Worm (Caenorhabditis elegans) whole organism, L4 larva: ENCODE measurements around the gene B0244.4.

Experiments used
- D1046.2 ChIP-seq: fragments of 200-800 bp; sonication (Bioruptor generic); IDR thresholded peaks from 2 replicates; pipeline ENCODE4 v1.3.6; 2022; ENCODE audit warnings: missing genetic modification characterization, missing compliant biosample characterization
- F26F4.8 ChIP-seq: fragments of 200-800 bp; sonication (Bioruptor generic); conservative IDR thresholded peaks from 2 replicates; pipeline ENCODE4 v1.3.6; 2022; ENCODE audit warnings: missing genetic modification characterization, missing compliant biosample characterization
- Y48G9A.11 ChIP-seq: fragments of 200-800 bp; sonication (Bioruptor generic); IDR thresholded peaks from 2 replicates; pipeline ENCODE4 v1.3.6; 2022; ENCODE audit warnings: missing genetic modification reagents, missing genetic modification characterization, missing compliant biosample characterization
- Y5F2A.4 ChIP-seq: fragments of 200-800 bp; sonication (Bioruptor generic); optimal IDR thresholded peaks from 2 replicates; lab custom pipeline; 2018; ENCODE audit warnings: mild to moderate bottlenecking, missing genetic modification characterization, missing compliant biosample characterization
- aha-1 ChIP-seq: fragments of 150-350 bp; peaks from one replicate; lab custom pipeline; 2014; ENCODE audit warnings: missing biosample characterization, missing genetic modification characterization
- aly-2 ChIP-seq: sonication (generic microtip); optimal IDR thresholded peaks from 2 replicates; lab custom pipeline; 2018; ENCODE audit warnings: missing biosample characterization, missing genetic modification characterization
- arid-1 ChIP-seq: fragments of 200-800 bp; sonication (Bioruptor generic); conservative IDR thresholded peaks from 2 replicates; pipeline ENCODE4 v1.3.6; 2022; ENCODE audit warnings: missing genetic modification reagents, missing genetic modification characterization, missing compliant biosample characterization
- attf-4 ChIP-seq: sonication (generic microtip); optimal IDR thresholded peaks from 3 replicates; lab custom pipeline; 2017; ENCODE audit warnings: missing biosample characterization, missing genetic modification characterization
- ceh-28 ChIP-seq: fragments of 150-350 bp; optimal IDR thresholded peaks from 2 replicates; lab custom pipeline; 2014; ENCODE audit warnings: missing biosample characterization, missing genetic modification reagents, missing genetic modification characterization
- ceh-44 ChIP-seq: fragments of 200-800 bp; sonication (Bioruptor generic); IDR thresholded peaks from 2 replicates; pipeline ENCODE4 v1.3.6; 2022; ENCODE audit warnings: missing genetic modification reagents, missing genetic modification characterization, missing compliant biosample characterization
- ceh-62 ChIP-seq: sonication (generic microtip); optimal IDR thresholded peaks from 2 replicates; lab custom pipeline; 2017; ENCODE audit warnings: missing biosample characterization, missing genetic modification characterization
- ces-1 ChIP-seq: fragments of 150-350 bp; sonication (generic microtip); optimal IDR thresholded peaks from 4 replicates; lab custom pipeline; 2014; ENCODE audit warnings: missing biosample characterization, missing genetic modification reagents, missing genetic modification characterization
- dmd-6 ChIP-seq: fragments of 200-800 bp; sonication (Bioruptor generic); IDR thresholded peaks from 2 replicates; pipeline ENCODE4 v1.3.6; 2022; ENCODE audit warnings: missing genetic modification reagents, missing genetic modification characterization, missing compliant biosample characterization
- dpl-1 ChIP-seq: fragments of 150-350 bp; optimal IDR thresholded peaks from 2 replicates; lab custom pipeline; 2014; ENCODE audit warnings: missing biosample characterization, missing genetic modification reagents, missing genetic modification characterization
- duxl-1 ChIP-seq: sonication (generic microtip); optimal IDR thresholded peaks from 2 replicates; lab custom pipeline; 2016; ENCODE audit warnings: mild to moderate bottlenecking, missing genetic modification characterization, moderate library complexity, missing compliant biosample characterization; ENCODE audit not compliant: poor library complexity
- dve-1 ChIP-seq: sonication (generic microtip); optimal IDR thresholded peaks from 2 replicates; lab custom pipeline; 2017; ENCODE audit warnings: antibody characterized with exemption, mild to moderate bottlenecking, missing genetic modification characterization, missing compliant biosample characterization; ENCODE audit not compliant: insufficient read depth
- egl-43 ChIP-seq: fragments of 200-800 bp; sonication (Bioruptor generic); IDR thresholded peaks from 2 replicates; pipeline ENCODE4 v1.3.6; 2022; ENCODE audit warnings: missing genetic modification reagents, missing genetic modification characterization, missing compliant biosample characterization
- fkh-10 ChIP-seq: fragments of 150-350 bp; optimal IDR thresholded peaks from 2 replicates; lab custom pipeline; 2014; ENCODE audit warnings: missing biosample characterization, missing genetic modification reagents, missing genetic modification characterization
- hlh-11 ChIP-seq: fragments of 200-800 bp; sonication (Bioruptor generic); optimal IDR thresholded peaks from 2 replicates; lab custom pipeline; 2018; ENCODE audit warnings: mild to moderate bottlenecking, missing genetic modification characterization, missing compliant biosample characterization
- hlh-30 ChIP-seq: sonication (generic microtip); optimal IDR thresholded peaks from 2 replicates; lab custom pipeline; 2017; ENCODE audit warnings: antibody characterized with exemption, mild to moderate bottlenecking, missing genetic modification characterization, missing compliant biosample characterization; ENCODE audit not compliant: insufficient read depth
- lim-7 ChIP-seq: fragments of 200-800 bp; sonication (Bioruptor generic); IDR thresholded peaks from 2 replicates; pipeline ENCODE4 v1.3.6; 2022; ENCODE audit warnings: missing genetic modification characterization, missing compliant biosample characterization
- lin-1 ChIP-seq: fragments of 200-800 bp; sonication (Bioruptor generic); IDR thresholded peaks from 2 replicates; pipeline ENCODE4 v1.3.6; 2022; ENCODE audit warnings: missing genetic modification reagents, missing genetic modification characterization, missing compliant biosample characterization
- lin-13 ChIP-seq: fragments of 150-350 bp; optimal IDR thresholded peaks from 2 replicates; lab custom pipeline; 2014; ENCODE audit warnings: missing biosample characterization, missing genetic modification reagents, missing genetic modification characterization
- lin-29 ChIP-seq: fragments of 200-800 bp; sonication (Bioruptor generic); IDR thresholded peaks from 2 replicates; pipeline ENCODE4 v1.3.6; 2022; ENCODE audit warnings: missing genetic modification reagents, missing genetic modification characterization, missing compliant biosample characterization
- lsy-2 ChIP-seq, 2 experiments: fragments of 150-350 bp in 1 of 2; sonication (generic microtip) in 1 of 2; optimal IDR thresholded peaks; 2 replicates each; lab custom pipeline; 2014 to 2017; ENCODE audit warnings: missing biosample characterization in 2 of 2, missing genetic modification characterization in 2 of 2
- madf-5 ChIP-seq, 2 experiments: fragments of 200-800 bp; sonication (Bioruptor generic); IDR thresholded peaks; 2 replicates each; pipeline ENCODE4 v1.3.6; 2022; ENCODE audit warnings: missing compliant biosample characterization in 2 of 2, missing genetic modification characterization in 2 of 2
- mdt-29 ChIP-seq: fragments of 200-800 bp; sonication (Bioruptor generic); IDR thresholded peaks from 2 replicates; pipeline ENCODE4 v1.3.6; 2022; ENCODE audit warnings: missing genetic modification reagents, missing genetic modification characterization, missing compliant biosample characterization
- mxl-2 ChIP-seq: fragments of 200-800 bp; sonication (Bioruptor generic); conservative IDR thresholded peaks from 2 replicates; pipeline ENCODE4 v1.3.6; 2022; ENCODE audit warnings: missing genetic modification reagents, missing genetic modification characterization, missing compliant biosample characterization
- mxl-3 ChIP-seq: fragments of 200-800 bp; sonication (Bioruptor generic); optimal IDR thresholded peaks from 2 replicates; lab custom pipeline; 2018; ENCODE audit warnings: mild to moderate bottlenecking, missing genetic modification characterization, missing compliant biosample characterization
- nhr-10 ChIP-seq: fragments of 150-350 bp; optimal IDR thresholded peaks from 2 replicates; lab custom pipeline; 2014; ENCODE audit warnings: missing biosample characterization, missing genetic modification characterization
- nhr-11 ChIP-seq: fragments of 150-350 bp; optimal IDR thresholded peaks from 2 replicates; lab custom pipeline; 2014; ENCODE audit warnings: missing biosample characterization, missing genetic modification characterization
- nhr-237 ChIP-seq: sonication (generic microtip); optimal IDR thresholded peaks from 2 replicates; lab custom pipeline; 2017; ENCODE audit warnings: missing biosample characterization, missing genetic modification characterization
- nhr-25 ChIP-seq: sonication (generic microtip); optimal IDR thresholded peaks from 2 replicates; lab custom pipeline; 2017; ENCODE audit warnings: missing genetic modification characterization, mild to moderate bottlenecking, missing compliant biosample characterization, antibody characterized with exemption, moderate library complexity, borderline replicate concordance; ENCODE audit not compliant: insufficient read depth
- php-3 ChIP-seq: fragments of 200-800 bp; sonication (Bioruptor generic); IDR thresholded peaks from 2 replicates; pipeline ENCODE4 v1.3.6; 2022; ENCODE audit warnings: missing genetic modification reagents, missing genetic modification characterization, missing compliant biosample characterization
- sdz-12 ChIP-seq: fragments of 200-800 bp; sonication (Bioruptor generic); optimal IDR thresholded peaks from 2 replicates; lab custom pipeline; 2018; ENCODE audit warnings: mild to moderate bottlenecking, missing genetic modification characterization, missing compliant biosample characterization
- set-16 ChIP-seq: fragments of 200-800 bp; sonication (Bioruptor generic); IDR thresholded peaks from 2 replicates; pipeline ENCODE4 v1.3.6; 2022; ENCODE audit warnings: missing genetic modification reagents, missing genetic modification characterization, missing compliant biosample characterization
- snpc-4 ChIP-seq: fragments of 150-350 bp; optimal IDR thresholded peaks from 2 replicates; lab custom pipeline; 2014; ENCODE audit warnings: missing biosample characterization, missing genetic modification characterization
- spr-3 ChIP-seq: fragments of 200-800 bp; sonication (Bioruptor generic); optimal IDR thresholded peaks from 2 replicates; lab custom pipeline; 2018; ENCODE audit warnings: mild to moderate bottlenecking, missing genetic modification characterization, missing compliant biosample characterization
- tra-1 ChIP-seq: fragments of 200-800 bp; sonication (Bioruptor generic); IDR thresholded peaks from 2 replicates; pipeline ENCODE4 v1.3.6; 2022; ENCODE audit warnings: missing genetic modification reagents, missing genetic modification characterization, missing compliant biosample characterization
- unc-62 ChIP-seq, 3 experiments: fragments of 150-350 bp in 1 of 3; sonication (generic microtip); optimal IDR thresholded peaks in 2 of 3; peaks in 1 of 3; 1 replicate in 1 of 3; 2 replicates in 2 of 3; lab custom pipeline; 2014 to 2017; ENCODE audit warnings: missing biosample characterization in 3 of 3, missing genetic modification characterization in 3 of 3, missing genetic modification reagents in 3 of 3, missing genotype in 1 of 3
- vab-7 ChIP-seq: fragments of 200-800 bp; sonication (Bioruptor generic); IDR thresholded peaks from 2 replicates; pipeline ENCODE4 v1.3.6; 2022; ENCODE audit warnings: missing genetic modification reagents, missing genetic modification characterization, missing compliant biosample characterization

Gene B0244.4

ce11 chrIII:5769726-5770235, 22.5 kb downstream of the B0244.4 start, which contains the start of gene cutl-23 (continued):
- TF ChIP-seq vab-7, result peak; percentile 86
- TF ChIP-seq nhr-237, result no peak
- peak; percentile 19 for TF ChIP-seq hlh-11 (tag; lab: Kevin White, UChicago)
- peak; percentile 61; the same call in 1 of the 2 replicates for TF ChIP-seq ceh-44
- no peak for TF ChIP-seq nhr-10 (tag; lab: Kevin White, UChicago)
- TF ChIP-seq lin-1 (GFP tag; lab: Robert Waterston, UW), result 0 out of 2 replicates have a peak, but pooled peaks have one; percentile 29
- TF ChIP-seq attf-4 (tag; lab: Kevin White, UChicago), result no peak
- no peak for TF ChIP-seq duxl-1 (tag; lab: Kevin White, UChicago)
- TF ChIP-seq dmd-6, result peak; percentile 24; the same call in 1 of the 2 replicates
- TF ChIP-seq arid-1, result peak; percentile 61; the same call in 1 of the 2 replicates
- TF ChIP-seq madf-5 (GFP tag; IDR thresholded peaks at IDR 0.05; lab: Robert Waterston, UW), result peak in 1 of 2 experiments; percentile 60; a peak in 1 of 4 replicates
- peak; percentile 51 for TF ChIP-seq mxl-3
- no peak for TF ChIP-seq fkh-10 (GFP tag; lab: Kevin White, UChicago)
- TF ChIP-seq egl-43 (GFP tag; lab: Robert Waterston, UW), result peak; percentile 85

ce11 chrIII:5782080-5782479, 34.8 kb downstream of the B0244.4 start:
- peak; percentile 26; the same call in 1 of the 2 replicates for TF ChIP-seq mdt-29 (GFP tag; lab: Robert Waterston, UW)
- TF ChIP-seq D1046.2 (GFP tag; lab: Robert Waterston, UW), result 0 out of 2 replicates have a peak, but pooled peaks have one; percentile 15
- TF ChIP-seq lim-7 (GFP tag; lab: Robert Waterston, UW), result peak; percentile 74
- peak; percentile 72; the same call in 1 of the 2 replicates for TF ChIP-seq egl-43 (GFP tag; lab: Robert Waterston, UW)
- TF ChIP-seq unc-62 (GFP tag; optimal IDR thresholded peaks at IDR 0.05 in 1 of 2; lab: Kevin White, UChicago), result no peak
- TF ChIP-seq unc-62 (tag; optimal IDR thresholded peaks at IDR 0.05; lab: Kevin White, UChicago), result no peak
- TF ChIP-seq ceh-28 (tag; lab: Kevin White, UChicago), result no peak
- peak; percentile 88 for TF ChIP-seq Y48G9A.11
- TF ChIP-seq F26F4.8 (GFP tag; lab: Robert Waterston, UW), result 0 out of 2 replicates have a peak, but pooled peaks have one; percentile 69
- peak; percentile 65; the same call in 1 of the 2 replicates for TF ChIP-seq vab-7
- TF ChIP-seq madf-5 (GFP tag; IDR thresholded peaks at IDR 0.05; lab: Robert Waterston, UW), result peak in 1 of 2 experiments; percentile 76; a peak in 1 of 4 replicates
- no peak for TF ChIP-seq nhr-25 (tag; lab: Kevin White, UChicago)
- TF ChIP-seq arid-1, result peak; percentile 78

- TF ChIP-seq egl-43 (GFP tag; lab: Robert Waterston, UW) (peak; percentile 46; the same call in 1 of the 2 replicates), vab-7 (peak; percentile 56), ceh-44 (0 out of 2 replicates have a peak, but pooled peaks have one; percentile 36), set-16 (peak; percentile 65), Y48G9A.11 (peak; percentile 97)
These were observed 36.6 kb downstream of the B0244.4 start for ce11 chrIII:5783803-5784406.

- TF ChIP-seq Y5F2A.4 (GFP tag; lab: Kevin White, UChicago) (no peak), sdz-12 (no peak), aha-1 (tag; lab: Kevin White, UChicago) (peak; percentile 98), ceh-62 (tag; lab: Kevin White, UChicago) (no peak), lin-13 (GFP tag; lab: Kevin White, UChicago) (peak; percentile 56), dve-1 (tag; lab: Kevin White, UChicago) (peak; percentile 73), php-3 (GFP tag; lab: Robert Waterston, UW) (0 out of 2 replicates have a peak, but pooled peaks have one; percentile 35), aly-2 (no peak), snpc-4 (tag; lab: Kevin White, UChicago) (no peak), hlh-30 (tag; lab: Kevin White, UChicago) (peak; percentile 7), dpl-1 (peak; percentile 75), ceh-28 (tag; lab: Kevin White, UChicago) (no peak), spr-3 (GFP tag; lab: Kevin White, UChicago) (no peak), mxl-2 (GFP tag; lab: Robert Waterston, UW) (no peak), tra-1 (0 out of 2 replicates have a peak, but pooled peaks have one; percentile 48), lin-29 (no peak), vab-7 (peak; percentile 19; the same call in 1 of the 2 replicates), ces-1 (no peak), lsy-2 (tag; optimal IDR thresholded peaks at IDR 0.05; lab: Kevin White, UChicago) (peak in 1 of 2 experiments; percentile 78), nhr-11 (tag; lab: Kevin White, UChicago) (peak; percentile 18)
These were observed 38.1 kb downstream of the B0244.4 start, which contains the start of gene Y37B11A.3 for ce11 chrIII:5785273-5785929. Y37B11A.3 (minus strand) TSS chrIII:5785323.
